Fruit fly (Drosophila melanogaster) whole organism, adult: ENCODE results near the gene tow.

Experiments
- CG14711 ChIP-seq: fragments of 200-800 bp; sonication (Bioruptor generic); optimal IDR thresholded peaks from 2 replicates; lab custom pipeline; 2018; ENCODE audit warnings: missing biosample characterization, mild to moderate bottlenecking, missing genetic modification characterization, moderate library complexity
- CG33017 ChIP-seq: fragments of 200-800 bp; sonication (Bioruptor generic); optimal IDR thresholded peaks from 2 replicates; lab custom pipeline; 2018; ENCODE audit warnings: missing biosample characterization, mild to moderate bottlenecking, missing genetic modification characterization, moderate library complexity
- Clk ChIP-seq: fragments of 200-800 bp; sonication (Bioruptor generic); optimal IDR thresholded peaks from 2 replicates; lab custom pipeline; 2017; ENCODE audit warnings: missing biosample characterization, missing genetic modification characterization
- kay ChIP-seq: fragments of 200-800 bp; sonication (Bioruptor generic); peaks from one replicate; lab custom pipeline; 2016; ENCODE audit warnings: missing biosample characterization, missing genetic modification characterization, borderline replicate concordance

DNA sequence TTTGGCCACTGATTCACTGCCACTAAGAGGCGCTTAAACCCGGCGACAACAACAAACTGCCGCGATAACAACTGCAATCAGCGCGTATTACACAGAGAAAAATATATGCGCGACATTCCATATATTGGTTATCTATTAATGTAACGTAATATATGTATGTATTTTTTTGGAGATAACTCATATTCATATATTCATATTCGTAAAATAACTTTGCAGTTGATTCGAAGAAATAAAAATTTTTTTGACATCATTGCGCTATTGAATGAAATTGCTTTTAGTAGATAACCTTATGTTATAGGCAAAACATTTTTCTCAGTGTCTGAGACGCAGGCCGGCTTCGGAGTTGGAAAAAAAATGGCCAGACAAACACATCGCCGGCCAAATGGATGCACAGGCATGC lies 54.3 kb downstream of the tow start:
- peak; percentile 0 for TF ChIP-seq kay
- TF ChIP-seq CG14711 (tag; lab: Kevin White, UChicago), result no peak
- TF ChIP-seq Clk (GFP tag; lab: Kevin White, UChicago), result no peak
- TF ChIP-seq CG33017, result no peak
